Worm (Caenorhabditis elegans) whole organism, L1 larva: ENCODE data around the gene wht-7.

ENCODE experiments used
- C04F5.9 ChIP-seq: sonication (generic microtip); optimal IDR thresholded peaks from 2 replicates; lab custom pipeline; 2016; ENCODE audit warnings: missing genetic modification characterization, missing compliant biosample characterization
- Y116A8C.19 ChIP-seq: sonication (generic microtip); optimal IDR thresholded peaks from 2 replicates; lab custom pipeline; 2016; ENCODE audit warnings: missing compliant biosample characterization, missing genetic modification characterization, borderline replicate concordance
- ceh-82 ChIP-seq, 3 experiments: fragments of 150-350 bp in 1 of 3; sonication (generic microtip) in 2 of 3; optimal IDR thresholded peaks; 2 replicates each; lab custom pipeline; 2014 to 2017; ENCODE audit warnings: missing biosample characterization in 3 of 3, missing genetic modification characterization in 3 of 3
- elt-2 ChIP-seq: sonication (generic microtip); optimal IDR thresholded peaks from 2 replicates; lab custom pipeline; 2016; ENCODE audit warnings: missing genetic modification characterization, mild to moderate bottlenecking, inconsistent platforms, missing compliant biosample characterization, missing genetic modification reagents
- isw-1 ChIP-seq: fragments of 200-800 bp; sonication (Bioruptor generic); IDR thresholded peaks from 2 replicates; pipeline ENCODE4 v1.3.6; 2022; ENCODE audit warnings: missing genetic modification characterization, missing compliant biosample characterization
- jun-1 ChIP-seq: fragments of 150-350 bp; optimal IDR thresholded peaks from 2 replicates; lab custom pipeline; 2014; ENCODE audit warnings: missing biosample characterization, missing genetic modification reagents, missing genetic modification characterization
- lir-3 ChIP-seq: sonication (generic microtip); optimal IDR thresholded peaks from 2 replicates; lab custom pipeline; 2016; ENCODE audit warnings: mild to moderate bottlenecking, missing genetic modification characterization, moderate library complexity, missing compliant biosample characterization; ENCODE audit not compliant: poor library complexity
- nhr-12 ChIP-seq: sonication (generic microtip); optimal IDR thresholded peaks from 2 replicates; lab custom pipeline; 2017; ENCODE audit warnings: missing biosample characterization, missing genetic modification characterization
- nhr-90 ChIP-seq: sonication (generic microtip); optimal IDR thresholded peaks from 2 replicates; lab custom pipeline; 2016; ENCODE audit warnings: mild to moderate bottlenecking, missing genetic modification characterization, missing compliant biosample characterization; ENCODE audit not compliant: poor library complexity
- snpc-4 ChIP-seq: fragments of 150-350 bp; optimal IDR thresholded peaks from 2 replicates; lab custom pipeline; 2014; ENCODE audit warnings: missing biosample characterization, missing genetic modification characterization
- unc-86 ChIP-seq: sonication (generic microtip); optimal IDR thresholded peaks from 2 replicates; lab custom pipeline; 2016; ENCODE audit warnings: missing genetic modification characterization, missing compliant biosample characterization

ce11 chrIII:6138457-6138856, 10.9 kb downstream of the wht-7 start:
- no peak for TF ChIP-seq isw-1 (GFP tag; lab: Robert Waterston, UW)
- no peak for TF ChIP-seq nhr-90
- TF ChIP-seq ceh-82 (tag; optimal IDR thresholded peaks at IDR 0.05; lab: Kevin White, UChicago) = no peak
- no peak for TF ChIP-seq nhr-12
- TF ChIP-seq snpc-4 (tag; lab: Kevin White, UChicago) = no peak
- TF ChIP-seq elt-2 (tag; lab: Kevin White, UChicago) = no peak
- no peak for TF ChIP-seq C04F5.9 (tag; lab: Kevin White, UChicago)
- no peak for TF ChIP-seq lir-3
- TF ChIP-seq Y116A8C.19 (tag; lab: Kevin White, UChicago) = no peak
- no peak for TF ChIP-seq jun-1
- TF ChIP-seq unc-86 (tag; lab: Kevin White, UChicago) = no peak
